Worm (Caenorhabditis elegans) whole organism, L4 larva: Measurements from ENCODE around the gene str-60.

Experiments
- D1046.2 ChIP-seq: fragments of 200-800 bp; sonication (Bioruptor generic); IDR thresholded peaks from 2 replicates; pipeline ENCODE4 v1.3.6; 2022; ENCODE audit warnings: missing genetic modification characterization, missing compliant biosample characterization
- F37D6.2 ChIP-seq: sonication (generic microtip); optimal IDR thresholded peaks from 2 replicates; lab custom pipeline; 2016; ENCODE audit warnings: mild to moderate bottlenecking, missing genetic modification characterization, missing compliant biosample characterization
- F49E8.2 ChIP-seq: sonication (generic microtip); optimal IDR thresholded peaks from 2 replicates; lab custom pipeline; 2016; ENCODE audit warnings: missing compliant biosample characterization, mild to moderate bottlenecking, missing genetic modification characterization, borderline replicate concordance
- R02D3.7 ChIP-seq: fragments of 150-350 bp; sonication (generic microtip); optimal IDR thresholded peaks from 3 replicates; lab custom pipeline; 2014; ENCODE audit warnings: missing biosample characterization, missing genetic modification characterization
- ZK337.2 ChIP-seq: fragments of 200-800 bp; sonication (Bioruptor generic); IDR thresholded peaks from 2 replicates; pipeline ENCODE4 v1.3.6; 2022; ENCODE audit warnings: missing genetic modification reagents, missing genetic modification characterization, missing compliant biosample characterization
- ceh-82 ChIP-seq: sonication (generic microtip); optimal IDR thresholded peaks from 2 replicates; lab custom pipeline; 2017; ENCODE audit warnings: missing biosample characterization, missing genetic modification characterization
- cey-2 ChIP-seq: sonication (generic microtip); optimal IDR thresholded peaks from 3 replicates; lab custom pipeline; 2017; ENCODE audit warnings: missing genetic modification characterization, mild to moderate bottlenecking, missing compliant biosample characterization, antibody characterized with exemption, borderline replicate concordance; ENCODE audit not compliant: insufficient read depth
- daf-16 ChIP-seq, 3 experiments: sonication (generic microtip); optimal IDR thresholded peaks; 2 replicates each; lab custom pipeline; 2016 to 2017; ENCODE audit warnings: missing genetic modification characterization in 3 of 3, missing genetic modification reagents in 3 of 3, mild to moderate bottlenecking in 2 of 3, missing compliant biosample characterization in 2 of 3, missing biosample characterization in 1 of 3, moderate library complexity in 1 of 3
- dmd-6 ChIP-seq: fragments of 200-800 bp; sonication (Bioruptor generic); IDR thresholded peaks from 2 replicates; pipeline ENCODE4 v1.3.6; 2022; ENCODE audit warnings: missing genetic modification reagents, missing genetic modification characterization, missing compliant biosample characterization
- dpl-1 ChIP-seq: fragments of 150-350 bp; optimal IDR thresholded peaks from 2 replicates; lab custom pipeline; 2014; ENCODE audit warnings: missing biosample characterization, missing genetic modification reagents, missing genetic modification characterization
- dve-1 ChIP-seq: sonication (generic microtip); optimal IDR thresholded peaks from 2 replicates; lab custom pipeline; 2017; ENCODE audit warnings: antibody characterized with exemption, mild to moderate bottlenecking, missing genetic modification characterization, missing compliant biosample characterization; ENCODE audit not compliant: insufficient read depth
- egl-43 ChIP-seq: fragments of 200-800 bp; sonication (Bioruptor generic); IDR thresholded peaks from 2 replicates; pipeline ENCODE4 v1.3.6; 2022; ENCODE audit warnings: missing genetic modification reagents, missing genetic modification characterization, missing compliant biosample characterization
- hlh-11 ChIP-seq: fragments of 200-800 bp; sonication (Bioruptor generic); optimal IDR thresholded peaks from 2 replicates; lab custom pipeline; 2018; ENCODE audit warnings: mild to moderate bottlenecking, missing genetic modification characterization, missing compliant biosample characterization
- hlh-30 ChIP-seq: sonication (generic microtip); optimal IDR thresholded peaks from 2 replicates; lab custom pipeline; 2017; ENCODE audit warnings: antibody characterized with exemption, mild to moderate bottlenecking, missing genetic modification characterization, missing compliant biosample characterization; ENCODE audit not compliant: insufficient read depth
- lsy-2 ChIP-seq, 2 experiments: fragments of 150-350 bp in 1 of 2; sonication (generic microtip) in 1 of 2; optimal IDR thresholded peaks; 2 replicates each; lab custom pipeline; 2014 to 2017; ENCODE audit warnings: missing biosample characterization in 2 of 2, missing genetic modification characterization in 2 of 2
- mdl-1 ChIP-seq, 2 experiments: fragments of 150-350 bp in 1 of 2; sonication (generic microtip) in 1 of 2; optimal IDR thresholded peaks; 2 replicates each; lab custom pipeline; 2014 to 2017; ENCODE audit warnings: missing biosample characterization in 2 of 2, missing genetic modification characterization in 2 of 2
- mdt-29 ChIP-seq: fragments of 200-800 bp; sonication (Bioruptor generic); IDR thresholded peaks from 2 replicates; pipeline ENCODE4 v1.3.6; 2022; ENCODE audit warnings: missing genetic modification reagents, missing genetic modification characterization, missing compliant biosample characterization
- mxl-3 ChIP-seq: fragments of 200-800 bp; sonication (Bioruptor generic); optimal IDR thresholded peaks from 2 replicates; lab custom pipeline; 2018; ENCODE audit warnings: mild to moderate bottlenecking, missing genetic modification characterization, missing compliant biosample characterization
- nhr-10 ChIP-seq: fragments of 150-350 bp; optimal IDR thresholded peaks from 2 replicates; lab custom pipeline; 2014; ENCODE audit warnings: missing biosample characterization, missing genetic modification characterization
- nhr-102 ChIP-seq: sonication (generic microtip); optimal IDR thresholded peaks from 2 replicates; lab custom pipeline; 2016; ENCODE audit warnings: mild to moderate bottlenecking, missing genetic modification characterization, moderate library complexity, missing compliant biosample characterization
- nhr-11 ChIP-seq: fragments of 150-350 bp; optimal IDR thresholded peaks from 2 replicates; lab custom pipeline; 2014; ENCODE audit warnings: missing biosample characterization, missing genetic modification characterization
- nhr-111 ChIP-seq: fragments of 200-800 bp; sonication (Bioruptor generic); optimal IDR thresholded peaks from 2 replicates; lab custom pipeline; 2018; ENCODE audit warnings: mild to moderate bottlenecking, missing genetic modification characterization, missing compliant biosample characterization
- nhr-25 ChIP-seq: sonication (generic microtip); optimal IDR thresholded peaks from 2 replicates; lab custom pipeline; 2017; ENCODE audit warnings: missing genetic modification characterization, mild to moderate bottlenecking, missing compliant biosample characterization, antibody characterized with exemption, moderate library complexity, borderline replicate concordance; ENCODE audit not compliant: insufficient read depth
- nhr-28 ChIP-seq: fragments of 150-350 bp; optimal IDR thresholded peaks from 2 replicates; lab custom pipeline; 2014; ENCODE audit warnings: missing biosample characterization, missing genetic modification characterization
- nhr-42 ChIP-seq: fragments of 200-800 bp; sonication (Bioruptor generic); IDR thresholded peaks from 2 replicates; pipeline ENCODE4 v1.3.6; 2022; ENCODE audit warnings: missing genetic modification characterization, missing compliant biosample characterization
- nhr-6 ChIP-seq: fragments of 150-350 bp; optimal IDR thresholded peaks from 2 replicates; lab custom pipeline; 2014; ENCODE audit warnings: missing biosample characterization, missing genetic modification characterization
- nhr-77 ChIP-seq: fragments of 150-350 bp; optimal IDR thresholded peaks from 2 replicates; lab custom pipeline; 2014; ENCODE audit warnings: missing biosample characterization, missing genetic modification characterization
- pha-4 ChIP-seq, 2 experiments: fragments of 150-350 bp in 1 of 2; fragments of 200-800 bp in 1 of 2; sonication (Bioruptor generic) in 1 of 2; IDR thresholded peaks in 1 of 2; optimal IDR thresholded peaks in 1 of 2; 2 replicates each; pipeline versions ENCODE4 v1.3.6 to Lab custom; 2014 to 2022; ENCODE audit warnings: missing genetic modification characterization in 2 of 2, missing genetic modification reagents in 2 of 2, missing biosample characterization in 1 of 2, missing compliant biosample characterization in 1 of 2
- php-3 ChIP-seq: fragments of 200-800 bp; sonication (Bioruptor generic); IDR thresholded peaks from 2 replicates; pipeline ENCODE4 v1.3.6; 2022; ENCODE audit warnings: missing genetic modification reagents, missing genetic modification characterization, missing compliant biosample characterization
- pqm-1 ChIP-seq: sonication (generic microtip); optimal IDR thresholded peaks from 2 replicates; lab custom pipeline; 2017; ENCODE audit warnings: missing biosample characterization, missing genetic modification characterization
- rbr-2 ChIP-seq: sonication (generic microtip); optimal IDR thresholded peaks from 2 replicates; lab custom pipeline; 2016; ENCODE audit warnings: missing genotype, missing genetic modification characterization, missing compliant biosample characterization
- skn-1 ChIP-seq: fragments of 150-350 bp; optimal IDR thresholded peaks from 2 replicates; lab custom pipeline; 2014; ENCODE audit warnings: missing biosample characterization, missing genetic modification characterization
- ztf-7 ChIP-seq: fragments of 150-350 bp; optimal IDR thresholded peaks from 2 replicates; lab custom pipeline; 2014; ENCODE audit warnings: missing biosample characterization, missing genetic modification characterization

The str-60 gene

DNA sequence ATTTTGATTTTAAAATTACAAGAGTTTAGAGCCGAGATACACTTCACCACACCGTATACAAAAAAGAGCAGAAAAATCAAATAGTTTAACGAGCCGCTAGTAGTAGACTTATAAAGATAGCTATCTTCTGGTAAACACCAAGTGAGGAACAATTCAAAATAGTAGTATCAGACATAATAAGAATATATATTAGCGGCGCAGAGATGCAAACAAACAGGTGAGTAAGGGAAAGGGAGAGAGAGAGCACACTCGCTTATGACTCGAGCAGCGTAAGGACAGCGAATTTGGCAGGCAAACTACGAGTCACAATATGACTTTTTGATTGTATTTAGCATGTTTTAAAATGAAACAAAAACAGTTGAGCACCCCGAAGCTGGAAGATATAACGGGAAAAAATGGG, 6.5 kb upstream of the str-60 start:
- TF ChIP-seq nhr-28 (tag; lab: Kevin White, UChicago) (peak; percentile 91), hlh-11 (tag; lab: Kevin White, UChicago) (peak; percentile 67), php-3 (GFP tag; lab: Robert Waterston, UW) (0 out of 2 replicates have a peak, but pooled peaks have one; percentile 6), pqm-1 (tag; lab: Kevin White, UChicago) (peak; percentile 70), dve-1 (tag; lab: Kevin White, UChicago) (peak; percentile 59), F49E8.2 (tag; lab: Kevin White, UChicago) (no peak), hlh-30 (tag; lab: Kevin White, UChicago) (peak; percentile 28), lsy-2 (tag; optimal IDR thresholded peaks at IDR 0.05; lab: Kevin White, UChicago) (no peak), daf-16 (GFP tag; optimal IDR thresholded peaks at IDR 0.05; lab: Kevin White, UChicago) (no peak), daf-16 (tag; optimal IDR thresholded peaks at IDR 0.05; lab: Kevin White, UChicago) (peak; percentile 89), egl-43 (GFP tag; lab: Robert Waterston, UW) (no peak), dmd-6 (peak; percentile 61), pha-4 (GFP tag; IDR thresholded peaks at IDR 0.05; lab: Robert Waterston, UW) (no peak), pha-4 (tag; optimal IDR thresholded peaks at IDR 0.05; lab: Kevin White, UChicago) (peak; percentile 43), nhr-77 (tag; lab: Kevin White, UChicago) (peak; percentile 24), nhr-102 (tag; lab: Kevin White, UChicago) (no peak), nhr-6 (tag; lab: Kevin White, UChicago) (peak; percentile 25)

DNA sequence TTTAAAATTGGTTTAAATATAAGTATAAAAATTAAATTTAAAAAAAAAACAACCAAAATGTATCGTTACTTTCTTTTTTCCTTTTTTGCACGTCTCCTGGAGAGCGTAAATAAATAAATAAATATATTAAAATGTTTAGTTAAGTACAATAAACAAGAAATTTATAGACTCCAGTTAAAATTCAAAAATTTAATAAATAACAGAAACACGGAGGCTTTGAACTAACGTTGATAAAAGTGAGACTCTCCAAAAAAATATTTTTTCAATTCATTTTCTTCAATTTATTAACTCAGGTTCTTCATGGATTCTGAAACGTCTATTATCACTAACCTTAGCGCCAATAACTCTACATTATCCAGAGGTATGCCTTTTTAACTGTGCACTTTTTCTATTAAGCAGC, 6.0 kb upstream of the str-60 start, which contains the start of gene T06C12.12:
TSS of gene T06C12.12 (plus strand) at position 301 of the 400 bp plus-strand sequence.
- no peak for TF ChIP-seq nhr-10 (tag; lab: Kevin White, UChicago)
- TF ChIP-seq dve-1 (tag; lab: Kevin White, UChicago): no peak
- TF ChIP-seq nhr-28 (tag; lab: Kevin White, UChicago): no peak
- no peak for TF ChIP-seq F37D6.2 (tag; lab: Kevin White, UChicago)
- no peak for TF ChIP-seq mdl-1 (tag; optimal IDR thresholded peaks at IDR 0.05; lab: Kevin White, UChicago)
- TF ChIP-seq nhr-111: no peak
- TF ChIP-seq egl-43 (GFP tag; lab: Robert Waterston, UW): no peak
- TF ChIP-seq, all 104 proteins: peak for 0

- TF ChIP-seq R02D3.7 (tag; lab: Kevin White, UChicago) (no peak), skn-1 (tag; lab: Kevin White, UChicago) (no peak), daf-16 (GFP tag; optimal IDR thresholded peaks at IDR 0.05; lab: Kevin White, UChicago) (no peak), daf-16 (tag; optimal IDR thresholded peaks at IDR 0.05; lab: Kevin White, UChicago) (no peak), nhr-11 (tag; lab: Kevin White, UChicago) (no peak), D1046.2 (GFP tag; lab: Robert Waterston, UW) (no peak), ZK337.2 (GFP tag; lab: Robert Waterston, UW) (no peak), mxl-3 (no peak), cey-2 (tag; lab: Kevin White, UChicago) (no peak), nhr-6 (tag; lab: Kevin White, UChicago) (no peak), dpl-1 (GFP tag; lab: Kevin White, UChicago) (no peak), nhr-25 (tag; lab: Kevin White, UChicago) (no peak)
These were observed 5.1 kb upstream of the str-60 start, which contains the start of gene T06C12.11 for ce11 chrV:15892696-15893095. Gene T06C12.11, plus strand, starts transcription at chrV:15892996.

ce11 chrV:15896671-15897070, 1.1 kb upstream of the str-60 start, which contains the start of gene nhr-213:
Gene nhr-213, minus strand, starts transcription at chrV:15896771.
- no peak for TF ChIP-seq ztf-7 (tag; lab: Kevin White, UChicago)
- TF ChIP-seq ceh-82 (tag; lab: Kevin White, UChicago): no peak
- TF ChIP-seq nhr-25 (tag; lab: Kevin White, UChicago): no peak
- no peak for TF ChIP-seq mdt-29 (GFP tag; lab: Robert Waterston, UW)
- no peak for TF ChIP-seq nhr-111
- no peak for TF ChIP-seq nhr-42 (GFP tag; lab: Robert Waterston, UW)
- TF ChIP-seq ZK337.2 (GFP tag; lab: Robert Waterston, UW): no peak
- no peak for TF ChIP-seq daf-16 (GFP tag; optimal IDR thresholded peaks at IDR 0.05; lab: Kevin White, UChicago)
- no peak for TF ChIP-seq daf-16 (tag; optimal IDR thresholded peaks at IDR 0.05; lab: Kevin White, UChicago)
- TF ChIP-seq rbr-2: no peak
- no peak for TF ChIP-seq lsy-2 (tag; optimal IDR thresholded peaks at IDR 0.05; lab: Kevin White, UChicago)
- TF ChIP-seq, all 104 proteins: peak for 0
